Worm (Caenorhabditis elegans): ENCODE measurements around the gene str-146.

DNA sequence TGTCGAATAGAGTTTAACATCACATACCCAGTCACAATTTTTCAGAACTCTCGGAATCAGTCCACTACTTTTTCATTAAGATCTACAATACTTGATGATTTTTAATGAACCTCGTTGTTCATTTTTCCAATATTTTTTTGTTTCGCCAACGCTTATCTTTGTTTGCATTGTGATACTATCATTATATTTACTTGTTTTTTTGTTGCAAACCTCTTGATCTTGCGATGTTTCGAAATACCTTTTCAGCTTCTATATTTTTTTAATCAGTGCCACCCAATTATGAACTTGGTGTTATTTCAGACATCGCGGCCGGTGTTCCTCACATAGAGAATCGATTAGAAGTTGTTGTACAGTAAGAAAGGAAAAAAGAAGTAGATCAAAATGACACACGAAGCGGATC lies 13.4 kb upstream of the str-146 start, which contains the start of gene myo-5:
- no peak for TF ChIP-seq T22C8.4 (GFP tag; IDR thresholded peaks at IDR 0.05)
- TF ChIP-seq flt-1 (GFP tag; IDR thresholded peaks at IDR 0.05): no peak
- no peak for TF ChIP-seq cog-1 (tag; optimal IDR thresholded peaks at IDR 0.05)
- TF ChIP-seq ztf-29 (GFP tag; IDR thresholded peaks at IDR 0.05): no peak

Measured in whole organism, midembryonic.